Worm (Caenorhabditis elegans): Measurements from ENCODE around the gene ergi-3.

The ergi-3 gene

ce11 chrX:15617168-15617567 is 615 bp upstream of the ergi-3 start (continued):
- TF ChIP-seq lir-3 (tag; optimal IDR thresholded peaks at IDR 0.05; ENCODE audit: poor library complexity), result no peak
- no peak for TF ChIP-seq fkh-10 (GFP tag; optimal IDR thresholded peaks at IDR 0.05)
- no peak for TF ChIP-seq ces-1 (GFP tag; optimal IDR thresholded peaks at IDR 0.05)
- no peak for TF ChIP-seq mdl-1 (tag; optimal IDR thresholded peaks at IDR 0.05)
- TF ChIP-seq egl-13 (tag; optimal IDR thresholded peaks at IDR 0.05), result no peak
- TF ChIP-seq jun-1 (tag; optimal IDR thresholded peaks at IDR 0.05), result no peak
- TF ChIP-seq pag-3 (tag; optimal IDR thresholded peaks at IDR 0.05; ENCODE audit: borderline replicate concordance, insufficient read depth), result no peak
- no peak for TF ChIP-seq nhr-77 (tag; optimal IDR thresholded peaks at IDR 0.05)
- TF ChIP-seq dsc-1 (tag; optimal IDR thresholded peaks at IDR 0.05), result peak; percentile 41
- no peak for TF ChIP-seq unc-62 (GFP tag; optimal IDR thresholded peaks at IDR 0.05)
- no peak for TF ChIP-seq elt-3 (tag; optimal IDR thresholded peaks at IDR 0.05)
- TF ChIP-seq grh-1 (GFP tag; IDR thresholded peaks at IDR 0.05), result no peak

DNA sequence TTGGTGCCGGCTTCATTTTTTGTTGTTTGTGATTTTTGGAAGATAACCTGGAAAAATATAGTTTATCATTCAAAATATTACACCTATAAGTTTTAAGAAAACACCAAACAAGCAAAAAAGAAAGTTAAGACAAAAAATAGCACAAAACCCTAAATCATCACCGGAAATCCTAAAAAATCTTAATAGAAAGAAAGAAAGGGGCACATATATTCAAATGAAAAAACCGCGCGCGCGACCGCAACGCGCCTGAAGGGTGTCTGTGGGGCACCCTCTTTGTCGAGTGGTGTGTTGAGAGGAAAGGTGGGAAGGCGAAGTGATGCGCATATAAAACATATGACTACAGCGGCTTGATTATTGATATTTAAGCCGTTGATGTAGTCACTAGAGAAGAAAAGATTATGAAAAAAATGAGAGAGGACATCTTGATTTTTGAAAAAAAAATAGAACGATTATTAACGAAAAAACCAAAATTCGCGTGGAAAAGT is 2.8 kb downstream of the ergi-3 start, which contains the start of gene K09E9.3:
K09E9.3 (minus strand) TSS at position 51 of the 485 bp plus-strand sequence.
- TF ChIP-seq mep-1 (tag; optimal IDR thresholded peaks at IDR 0.05), result peak; percentile 9
- TF ChIP-seq ces-1 (GFP tag; optimal IDR thresholded peaks at IDR 0.05), result no peak
- TF ChIP-seq grh-1 (GFP tag; IDR thresholded peaks at IDR 0.05), result no peak
- no peak for TF ChIP-seq elt-3 (tag; optimal IDR thresholded peaks at IDR 0.05)
- no peak for TF ChIP-seq isw-1 (GFP tag; IDR thresholded peaks at IDR 0.05)
- no peak for TF ChIP-seq blmp-1 (tag; optimal IDR thresholded peaks at IDR 0.05)
- TF ChIP-seq C16A3.4 (tag; optimal IDR thresholded peaks at IDR 0.05), result no peak
- TF ChIP-seq egl-13 (tag; optimal IDR thresholded peaks at IDR 0.05), result no peak
- TF ChIP-seq pag-3 (tag; optimal IDR thresholded peaks at IDR 0.05; ENCODE audit: borderline replicate concordance, insufficient read depth), result no peak
- TF ChIP-seq irx-1 (tag; optimal IDR thresholded peaks at IDR 0.05), result no peak
- no peak for TF ChIP-seq ztf-11 (tag; optimal IDR thresholded peaks at IDR 0.05)
- no peak for TF ChIP-seq ceh-90 (tag; optimal IDR thresholded peaks at IDR 0.05)
- no peak for TF ChIP-seq efl-1 (optimal IDR thresholded peaks at IDR 0.05)
- TF ChIP-seq efl-1 (GFP tag; optimal IDR thresholded peaks at IDR 0.05 in 1 of 2), result no peak
- TF ChIP-seq ceh-8 (GFP tag; optimal IDR thresholded peaks at IDR 0.05), result no peak
- TF ChIP-seq hpl-2 (GFP tag; optimal IDR thresholded peaks at IDR 0.05), result no peak
- TF ChIP-seq nhr-28 (tag; optimal IDR thresholded peaks at IDR 0.05), result no peak
- TF ChIP-seq alr-1 (tag; optimal IDR thresholded peaks at IDR 0.05; ENCODE audit: borderline replicate concordance), result no peak
- TF ChIP-seq nhr-47 (tag; optimal IDR thresholded peaks at IDR 0.05), result peak; percentile 24
- TF ChIP-seq fkh-8 (tag; optimal IDR thresholded peaks at IDR 0.05), result peak; percentile 12
- no peak for TF ChIP-seq fkh-10 (GFP tag; optimal IDR thresholded peaks at IDR 0.05)
- no peak for TF ChIP-seq zip-4 (GFP tag; optimal IDR thresholded peaks at IDR 0.05)
- TF ChIP-seq snu-23 (GFP tag; optimal IDR thresholded peaks at IDR 0.05), result peak; percentile 14
- no peak for TF ChIP-seq aly-2 (tag; optimal IDR thresholded peaks at IDR 0.05)
- no peak for TF ChIP-seq sox-4 (tag; optimal IDR thresholded peaks at IDR 0.05)
- no peak for TF ChIP-seq pqm-1 (tag; optimal IDR thresholded peaks at IDR 0.05)
- no peak for TF ChIP-seq ceh-63 (GFP tag; optimal IDR thresholded peaks at IDR 0.05)
- TF ChIP-seq jun-1 (tag; optimal IDR thresholded peaks at IDR 0.05), result no peak
- TF ChIP-seq lin-15B (tag; optimal IDR thresholded peaks at IDR 0.05), result no peak
- no peak for TF ChIP-seq lin-13 (GFP tag; optimal IDR thresholded peaks at IDR 0.05)
- TF ChIP-seq nhr-11 (tag; optimal IDR thresholded peaks at IDR 0.05), result no peak
- no peak for TF ChIP-seq efl-3 (GFP tag; optimal IDR thresholded peaks at IDR 0.05)
- TF ChIP-seq F16B12.6 (tag; optimal IDR thresholded peaks at IDR 0.05), result no peak
- no peak for TF ChIP-seq ama-1 (optimal IDR thresholded peaks at IDR 0.05)
- TF ChIP-seq lir-3 (tag; optimal IDR thresholded peaks at IDR 0.05; ENCODE audit: poor library complexity), result no peak
- TF ChIP-seq unc-130 (tag; optimal IDR thresholded peaks at IDR 0.05), result no peak
- TF ChIP-seq ceh-82 (tag; optimal IDR thresholded peaks at IDR 0.05), result no peak
- no peak for TF ChIP-seq rnt-1 (tag; optimal IDR thresholded peaks at IDR 0.05)
- TF ChIP-seq nhr-90 (tag; optimal IDR thresholded peaks at IDR 0.05; ENCODE audit: poor library complexity), result no peak
- TF ChIP-seq unc-30 (tag; optimal IDR thresholded peaks at IDR 0.05), result no peak
- TF ChIP-seq skn-1 (tag; optimal IDR thresholded peaks at IDR 0.05), result peak; percentile 16
- no peak for TF ChIP-seq xbp-1 (tag; optimal IDR thresholded peaks at IDR 0.05)
- TF ChIP-seq ztf-4 (tag; optimal IDR thresholded peaks at IDR 0.05), result no peak
- no peak for TF ChIP-seq hlh-4 (tag; optimal IDR thresholded peaks at IDR 0.05)
- no peak for TF ChIP-seq nhr-84 (tag; optimal IDR thresholded peaks at IDR 0.05)
- TF ChIP-seq unc-62 (GFP tag; optimal IDR thresholded peaks at IDR 0.05), result no peak
- no peak for TF ChIP-seq snpc-4 (tag; optimal IDR thresholded peaks at IDR 0.05)
- TF ChIP-seq nhr-85 (tag), result no peak
